Worm (Caenorhabditis elegans) whole organism, L4 larva: ENCODE data around the gene btb-20.
A peak's percentile ranks its signal among the peaks of the same experiment; 100 is the strongest.

Source experiments
- F26F4.8 ChIP-seq: fragments of 200-800 bp; sonication (Bioruptor generic); conservative IDR thresholded peaks from 2 replicates; pipeline ENCODE4 v1.3.6; 2022; ENCODE audit warnings: missing genetic modification characterization, missing compliant biosample characterization
- F37D6.2 ChIP-seq: sonication (generic microtip); optimal IDR thresholded peaks from 2 replicates; lab custom pipeline; 2016; ENCODE audit warnings: mild to moderate bottlenecking, missing genetic modification characterization, missing compliant biosample characterization
- R02D3.7 ChIP-seq: fragments of 150-350 bp; sonication (generic microtip); optimal IDR thresholded peaks from 3 replicates; lab custom pipeline; 2014; ENCODE audit warnings: missing biosample characterization, missing genetic modification characterization
- T26A8.4 ChIP-seq: fragments of 200-800 bp; sonication (Bioruptor generic); IDR thresholded peaks from 2 replicates; pipeline ENCODE4 v1.3.6; 2022; ENCODE audit warnings: missing genetic modification characterization, missing compliant biosample characterization
- Y75B8A.6 ChIP-seq: fragments of 200-800 bp; sonication (Bioruptor generic); IDR thresholded peaks from 2 replicates; pipeline ENCODE4 v1.3.6; 2022; ENCODE audit warnings: missing genetic modification reagents, missing genetic modification characterization, missing compliant biosample characterization
- ZK546.5 ChIP-seq, 2 experiments: sonication (generic microtip); optimal IDR thresholded peaks; 2 replicates each; lab custom pipeline; 2017; ENCODE audit warnings: missing biosample characterization in 2 of 2, missing genetic modification characterization in 2 of 2
- aha-1 ChIP-seq: fragments of 150-350 bp; peaks from one replicate; lab custom pipeline; 2014; ENCODE audit warnings: missing biosample characterization, missing genetic modification characterization
- arid-1 ChIP-seq: fragments of 200-800 bp; sonication (Bioruptor generic); conservative IDR thresholded peaks from 2 replicates; pipeline ENCODE4 v1.3.6; 2022; ENCODE audit warnings: missing genetic modification reagents, missing genetic modification characterization, missing compliant biosample characterization
- cey-2 ChIP-seq: sonication (generic microtip); optimal IDR thresholded peaks from 3 replicates; lab custom pipeline; 2017; ENCODE audit warnings: missing genetic modification characterization, mild to moderate bottlenecking, missing compliant biosample characterization, antibody characterized with exemption, borderline replicate concordance; ENCODE audit not compliant: insufficient read depth
- ctbp-1 ChIP-seq: fragments of 200-800 bp; sonication (Bioruptor generic); IDR thresholded peaks from 2 replicates; pipeline ENCODE4 v1.3.6; 2022; ENCODE audit warnings: missing genetic modification reagents, missing genetic modification characterization, missing compliant biosample characterization
- daf-16 ChIP-seq, 3 experiments: sonication (generic microtip); optimal IDR thresholded peaks; 2 replicates each; lab custom pipeline; 2016 to 2017; ENCODE audit warnings: missing genetic modification characterization in 3 of 3, missing genetic modification reagents in 3 of 3, mild to moderate bottlenecking in 2 of 3, missing compliant biosample characterization in 2 of 3, missing biosample characterization in 1 of 3, moderate library complexity in 1 of 3
- daf-19 ChIP-seq: fragments of 200-800 bp; sonication (Bioruptor generic); conservative IDR thresholded peaks from 2 replicates; pipeline ENCODE4 v1.3.6; 2022; ENCODE audit warnings: missing genetic modification characterization, missing compliant biosample characterization
- dmd-6 ChIP-seq: fragments of 200-800 bp; sonication (Bioruptor generic); IDR thresholded peaks from 2 replicates; pipeline ENCODE4 v1.3.6; 2022; ENCODE audit warnings: missing genetic modification reagents, missing genetic modification characterization, missing compliant biosample characterization
- egl-43 ChIP-seq: fragments of 200-800 bp; sonication (Bioruptor generic); IDR thresholded peaks from 2 replicates; pipeline ENCODE4 v1.3.6; 2022; ENCODE audit warnings: missing genetic modification reagents, missing genetic modification characterization, missing compliant biosample characterization
- fkh-10 ChIP-seq: fragments of 150-350 bp; optimal IDR thresholded peaks from 2 replicates; lab custom pipeline; 2014; ENCODE audit warnings: missing biosample characterization, missing genetic modification reagents, missing genetic modification characterization
- hlh-11 ChIP-seq: fragments of 200-800 bp; sonication (Bioruptor generic); optimal IDR thresholded peaks from 2 replicates; lab custom pipeline; 2018; ENCODE audit warnings: mild to moderate bottlenecking, missing genetic modification characterization, missing compliant biosample characterization
- hmg-1.1 ChIP-seq: fragments of 200-800 bp; sonication (Bioruptor generic); IDR thresholded peaks from 2 replicates; pipeline ENCODE4 v1.3.6; 2022; ENCODE audit warnings: missing genetic modification reagents, missing genetic modification characterization, missing compliant biosample characterization
- jun-1 ChIP-seq: fragments of 150-350 bp; optimal IDR thresholded peaks from 2 replicates; lab custom pipeline; 2014; ENCODE audit warnings: missing biosample characterization, missing genetic modification reagents, missing genetic modification characterization
- lin-15B ChIP-seq: fragments of 150-350 bp; sonication (generic microtip); optimal IDR thresholded peaks from 3 replicates; lab custom pipeline; 2014; ENCODE audit warnings: missing biosample characterization, missing genetic modification characterization
- lsy-2 ChIP-seq, 2 experiments: fragments of 150-350 bp in 1 of 2; sonication (generic microtip) in 1 of 2; optimal IDR thresholded peaks; 2 replicates each; lab custom pipeline; 2014 to 2017; ENCODE audit warnings: missing biosample characterization in 2 of 2, missing genetic modification characterization in 2 of 2
- madf-5 ChIP-seq, 2 experiments: fragments of 200-800 bp; sonication (Bioruptor generic); IDR thresholded peaks; 2 replicates each; pipeline ENCODE4 v1.3.6; 2022; ENCODE audit warnings: missing compliant biosample characterization in 2 of 2, missing genetic modification characterization in 2 of 2
- mep-1 ChIP-seq: fragments of 150-350 bp; sonication (generic microtip); optimal IDR thresholded peaks from 3 replicates; lab custom pipeline; 2014; ENCODE audit warnings: missing biosample characterization, missing genetic modification characterization
- mxl-3 ChIP-seq: fragments of 200-800 bp; sonication (Bioruptor generic); optimal IDR thresholded peaks from 2 replicates; lab custom pipeline; 2018; ENCODE audit warnings: mild to moderate bottlenecking, missing genetic modification characterization, missing compliant biosample characterization
- nhr-28 ChIP-seq: fragments of 150-350 bp; optimal IDR thresholded peaks from 2 replicates; lab custom pipeline; 2014; ENCODE audit warnings: missing biosample characterization, missing genetic modification characterization
- nhr-42 ChIP-seq: fragments of 200-800 bp; sonication (Bioruptor generic); IDR thresholded peaks from 2 replicates; pipeline ENCODE4 v1.3.6; 2022; ENCODE audit warnings: missing genetic modification characterization, missing compliant biosample characterization
- rbr-2 ChIP-seq: sonication (generic microtip); optimal IDR thresholded peaks from 2 replicates; lab custom pipeline; 2016; ENCODE audit warnings: missing genotype, missing genetic modification characterization, missing compliant biosample characterization
- set-16 ChIP-seq: fragments of 200-800 bp; sonication (Bioruptor generic); IDR thresholded peaks from 2 replicates; pipeline ENCODE4 v1.3.6; 2022; ENCODE audit warnings: missing genetic modification reagents, missing genetic modification characterization, missing compliant biosample characterization
- skn-1 ChIP-seq: fragments of 150-350 bp; optimal IDR thresholded peaks from 2 replicates; lab custom pipeline; 2014; ENCODE audit warnings: missing biosample characterization, missing genetic modification characterization
- snpc-4 ChIP-seq: fragments of 150-350 bp; optimal IDR thresholded peaks from 2 replicates; lab custom pipeline; 2014; ENCODE audit warnings: missing biosample characterization, missing genetic modification characterization
- unc-130 ChIP-seq: sonication (generic microtip); optimal IDR thresholded peaks from 2 replicates; lab custom pipeline; 2016; ENCODE audit warnings: missing genetic modification reagents, missing genetic modification characterization, missing compliant biosample characterization
- unc-62 ChIP-seq, 3 experiments: fragments of 150-350 bp in 1 of 3; sonication (generic microtip); optimal IDR thresholded peaks in 2 of 3; peaks in 1 of 3; 1 replicate in 1 of 3; 2 replicates in 2 of 3; lab custom pipeline; 2014 to 2017; ENCODE audit warnings: missing biosample characterization in 3 of 3, missing genetic modification characterization in 3 of 3, missing genetic modification reagents in 3 of 3, missing genotype in 1 of 3
- zfp-3 ChIP-seq: fragments of 200-800 bp; sonication (Bioruptor generic); conservative IDR thresholded peaks from 2 replicates; pipeline ENCODE4 v1.3.6; 2022; ENCODE audit warnings: missing genetic modification reagents, missing genetic modification characterization, missing compliant biosample characterization

btb-20 gene

DNA sequence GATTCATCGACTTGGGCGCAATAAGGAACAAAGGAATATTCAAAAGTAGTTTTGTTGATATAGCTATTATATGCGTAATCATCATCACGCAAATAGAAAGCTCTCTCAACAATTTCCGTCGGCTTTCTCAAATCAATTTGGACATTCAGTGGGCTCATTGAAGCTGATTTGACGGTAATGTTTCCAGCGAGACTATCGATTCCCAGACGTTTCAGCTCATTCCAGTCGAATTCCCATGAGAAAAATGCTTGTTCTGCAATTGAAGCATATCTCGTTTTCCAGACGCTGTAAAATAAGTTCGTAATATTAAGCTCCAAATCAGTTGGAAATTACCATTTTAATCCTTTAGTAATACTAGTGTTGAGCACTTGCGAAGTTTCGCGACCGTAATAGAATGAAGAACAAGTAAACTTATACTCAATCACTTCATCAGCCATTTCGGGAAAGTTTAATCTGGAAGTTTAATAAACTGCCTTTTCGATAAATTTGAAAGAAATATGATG lies at the start of gene btb-20:
btb-20 (minus strand) TSS at position 453 of the 503 bp plus-strand sequence.
- TF ChIP-seq dmd-6 (GFP tag; lab: Robert Waterston, UW) (no peak), ZK546.5 (tag; optimal IDR thresholded peaks at IDR 0.05; lab: Kevin White, UChicago) (no peak), unc-62 (GFP tag; optimal IDR thresholded peaks at IDR 0.05 in 1 of 2; lab: Kevin White, UChicago) (peak in 1 of 2 experiments; percentile 93), unc-62 (tag; optimal IDR thresholded peaks at IDR 0.05; lab: Kevin White, UChicago) (no peak), mep-1 (no peak)

DNA sequence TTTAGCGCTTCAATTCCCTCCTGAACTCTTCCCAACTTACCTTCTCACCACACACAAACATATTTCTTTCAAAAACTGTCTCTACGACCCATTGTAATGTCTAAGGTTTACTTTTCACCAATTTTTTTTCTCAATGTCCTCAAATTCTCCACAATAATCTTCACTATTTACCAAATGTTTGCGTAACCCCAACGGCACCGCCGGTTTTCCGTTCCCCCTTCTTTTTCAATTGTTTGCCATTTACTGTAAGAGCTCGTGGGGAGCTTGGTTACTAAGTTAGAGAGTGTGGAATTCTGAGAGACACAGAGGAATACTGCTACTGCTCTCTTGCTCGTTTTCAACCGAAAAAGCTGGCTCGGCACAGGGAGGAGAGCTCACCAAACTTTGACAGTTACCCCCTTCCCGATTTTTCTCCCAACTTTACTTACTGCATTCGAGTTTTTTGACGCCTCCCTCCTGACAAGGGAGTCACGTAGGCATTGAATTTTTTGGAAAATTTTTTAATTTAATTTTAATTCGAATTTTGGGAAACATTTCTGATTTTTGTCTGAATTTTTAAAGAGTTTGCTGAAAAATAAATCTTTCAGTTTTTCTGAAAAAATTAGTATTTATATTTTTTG lies 47.3 kb upstream of the btb-20 start:
- TF ChIP-seq egl-43 (GFP tag; lab: Robert Waterston, UW), result 0 out of 2 replicates have a peak, but pooled peaks have one; percentile 11
- no peak for TF ChIP-seq nhr-42
- no peak for TF ChIP-seq arid-1 (GFP tag; lab: Robert Waterston, UW)
- TF ChIP-seq Y75B8A.6, result no peak
- TF ChIP-seq lin-15B (tag; lab: Kevin White, UChicago), result no peak
- TF ChIP-seq madf-5 (GFP tag; IDR thresholded peaks at IDR 0.05; lab: Robert Waterston, UW), result peak; percentile 35 to 73; a peak in 2 of 4 replicates
- peak; percentile 70 for TF ChIP-seq aha-1 (tag; lab: Kevin White, UChicago)
- TF ChIP-seq unc-62 (GFP tag; optimal IDR thresholded peaks at IDR 0.05 in 1 of 2; lab: Kevin White, UChicago), result peak in 1 of 2 experiments; percentile 86
- TF ChIP-seq unc-62 (tag; optimal IDR thresholded peaks at IDR 0.05; lab: Kevin White, UChicago), result no peak

ce11 chrII:14569322-14569721 lies 46.0 kb upstream of the btb-20 start:
- TF ChIP-seq skn-1 (no peak), daf-16 (GFP tag; optimal IDR thresholded peaks at IDR 0.05; lab: Kevin White, UChicago) (no peak), daf-16 (tag; optimal IDR thresholded peaks at IDR 0.05; lab: Kevin White, UChicago) (peak; percentile 10), hmg-1.1 (peak; percentile 43; the same call in 1 of the 2 replicates), daf-19 (no peak), madf-5 (GFP tag; IDR thresholded peaks at IDR 0.05; lab: Robert Waterston, UW) (0 out of 4 replicates have a peak, but pooled peaks of 1 of the 2 experiments have one; percentile 27), snpc-4 (tag; lab: Kevin White, UChicago) (no peak), rbr-2 (peak; percentile 40), F37D6.2 (tag; lab: Kevin White, UChicago) (peak; percentile 7), hlh-11 (tag; lab: Kevin White, UChicago) (no peak), T26A8.4 (GFP tag; lab: Robert Waterston, UW) (no peak), lsy-2 (tag; optimal IDR thresholded peaks at IDR 0.05; lab: Kevin White, UChicago) (peak in 1 of 2 experiments; percentile 10), mxl-3 (no peak), egl-43 (GFP tag; lab: Robert Waterston, UW) (peak; percentile 63; the same call in 1 of the 2 replicates), ctbp-1 (GFP tag; lab: Robert Waterston, UW) (0 out of 2 replicates have a peak, but pooled peaks have one; percentile 51), nhr-28 (no peak), jun-1 (tag; lab: Kevin White, UChicago) (no peak), fkh-10 (peak; percentile 10), F26F4.8 (GFP tag; lab: Robert Waterston, UW) (0 out of 2 replicates have a peak, but pooled peaks have one; percentile 16), zfp-3 (no peak), set-16 (GFP tag; lab: Robert Waterston, UW) (peak; percentile 84)

ce11 chrII:14567811-14568210 lies 44.5 kb upstream of the btb-20 start:
- no peak for TF ChIP-seq R02D3.7 (tag; lab: Kevin White, UChicago)
- TF ChIP-seq cey-2 (tag; lab: Kevin White, UChicago), result no peak
- peak; percentile 68 for TF ChIP-seq aha-1 (tag; lab: Kevin White, UChicago)
- no peak for TF ChIP-seq unc-130 (GFP tag; lab: Kevin White, UChicago)
